Worm (Caenorhabditis elegans) whole organism, midembryonic: Measurements from ENCODE around the gene T23G5.3.

ENCODE experiments used
- T22C8.4 ChIP-seq: fragments of 200-800 bp; sonication (Bioruptor generic); IDR thresholded peaks from 2 replicates; pipeline ENCODE4 v1.3.6; 2022; ENCODE audit warnings: missing genetic modification characterization, missing compliant biosample characterization
- cog-1 ChIP-seq: sonication (generic microtip); optimal IDR thresholded peaks from 2 replicates; lab custom pipeline; 2016; ENCODE audit warnings: missing genetic modification characterization, missing compliant biosample characterization
- flt-1 ChIP-seq: fragments of 200-800 bp; sonication (Bioruptor generic); IDR thresholded peaks from 2 replicates; pipeline ENCODE4 v1.3.6; 2022; ENCODE audit warnings: missing genetic modification characterization, missing compliant biosample characterization
- klf-2 ChIP-seq: fragments of 200-800 bp; sonication (Bioruptor generic); conservative IDR thresholded peaks from 2 replicates; pipeline ENCODE4 v1.3.6; 2022; ENCODE audit warnings: missing genetic modification reagents, missing genetic modification characterization, missing compliant biosample characterization
- med-1 ChIP-seq: sonication (generic microtip); optimal IDR thresholded peaks from 2 replicates; lab custom pipeline; 2017; ENCODE audit warnings: missing genetic modification characterization, mild to moderate bottlenecking, missing compliant biosample characterization, antibody characterized with exemption, missing genetic modification reagents; ENCODE audit not compliant: insufficient read depth
- ztf-23 ChIP-seq: fragments of 200-800 bp; sonication (Bioruptor generic); IDR thresholded peaks from 2 replicates; pipeline ENCODE4 v1.3.6; 2022; ENCODE audit warnings: missing genetic modification reagents, missing genetic modification characterization, missing compliant biosample characterization
- ztf-29 ChIP-seq: fragments of 200-800 bp; sonication (Bioruptor generic); IDR thresholded peaks from 2 replicates; pipeline ENCODE4 v1.3.6; 2022; ENCODE audit warnings: missing genetic modification reagents, missing genetic modification characterization, missing compliant biosample characterization

DNA sequence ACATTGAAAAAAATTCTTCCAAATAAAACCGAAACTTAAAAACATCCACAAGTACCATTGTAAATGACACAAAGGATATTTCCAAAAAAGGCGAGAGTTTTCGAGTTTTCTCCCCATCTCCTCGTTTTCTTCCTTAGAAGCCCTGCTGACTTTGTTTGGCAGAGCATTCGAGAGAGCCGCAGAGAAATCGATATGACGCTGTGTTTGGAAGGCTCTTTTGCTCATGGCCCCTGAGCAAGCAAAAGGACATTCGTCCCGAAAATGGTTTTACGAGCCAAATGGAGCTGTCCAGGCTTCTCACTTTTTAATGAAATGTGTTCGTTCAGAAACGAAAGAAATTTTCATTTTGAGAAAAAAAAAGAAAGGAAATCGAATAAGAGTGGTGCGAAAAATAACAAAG is 41.0 kb upstream of the T23G5.3 start:
- TF ChIP-seq klf-2 (GFP tag; lab: Robert Waterston, UW) (no peak), ztf-23 (no peak), flt-1 (GFP tag; lab: Robert Waterston, UW) (no peak), med-1 (GFP tag; lab: Kevin White, UChicago) (no peak), ztf-29 (GFP tag; lab: Robert Waterston, UW) (no peak), T22C8.4 (GFP tag; lab: Robert Waterston, UW) (no peak), cog-1 (tag; lab: Kevin White, UChicago) (no peak)
